Worm (Caenorhabditis elegans) whole organism, L3 larva: Measurements from ENCODE around the gene sre-15.

ENCODE experiments used
- ceh-16 ChIP-seq: sonication (generic microtip); optimal IDR thresholded peaks from 2 replicates; lab custom pipeline; 2017; ENCODE audit warnings: missing biosample characterization, missing genetic modification characterization
- ceh-82 ChIP-seq: fragments of 150-350 bp; optimal IDR thresholded peaks from 2 replicates; lab custom pipeline; 2014; ENCODE audit warnings: missing biosample characterization, missing genetic modification characterization
- daf-12 ChIP-seq: fragments of 150-350 bp; optimal IDR thresholded peaks from 2 replicates; lab custom pipeline; 2014; ENCODE audit warnings: missing biosample characterization, missing genetic modification reagents, missing genetic modification characterization
- egl-27 ChIP-seq: sonication (generic microtip); optimal IDR thresholded peaks from 4 replicates; lab custom pipeline; 2017; ENCODE audit warnings: missing biosample characterization, missing genetic modification reagents, missing genetic modification characterization
- elt-1 ChIP-seq: fragments of 150-350 bp; optimal IDR thresholded peaks from 2 replicates; lab custom pipeline; 2014; ENCODE audit warnings: missing biosample characterization, missing genetic modification characterization
- elt-2 ChIP-seq: sonication (generic microtip); optimal IDR thresholded peaks from 2 replicates; lab custom pipeline; 2016; ENCODE audit warnings: missing genetic modification reagents, mild to moderate bottlenecking, missing genetic modification characterization, missing compliant biosample characterization
- eor-1 ChIP-seq, 2 experiments: fragments of 150-350 bp; optimal IDR thresholded peaks; 2 replicates each; lab custom pipeline; 2014 to 2018; ENCODE audit warnings: missing biosample characterization in 2 of 2, missing genetic modification characterization in 2 of 2
- fkh-2 ChIP-seq: fragments of 150-350 bp; optimal IDR thresholded peaks from 2 replicates; lab custom pipeline; 2014; ENCODE audit warnings: missing biosample characterization, missing genetic modification reagents, missing genetic modification characterization
- fos-1 ChIP-seq: fragments of 150-350 bp; optimal IDR thresholded peaks from 2 replicates; lab custom pipeline; 2014; ENCODE audit warnings: missing biosample characterization, missing genetic modification characterization
- hmg-11 ChIP-seq: sonication (generic microtip); optimal IDR thresholded peaks from 2 replicates; lab custom pipeline; 2016; ENCODE audit warnings: missing genetic modification characterization, missing compliant biosample characterization
- jun-1 ChIP-seq: fragments of 150-350 bp; optimal IDR thresholded peaks from 2 replicates; lab custom pipeline; 2014; ENCODE audit warnings: missing biosample characterization, missing genetic modification reagents, missing genetic modification characterization
- lin-15B ChIP-seq: fragments of 150-350 bp; optimal IDR thresholded peaks from 2 replicates; lab custom pipeline; 2014; ENCODE audit warnings: missing biosample characterization, missing genetic modification characterization
- mdl-1 ChIP-seq: fragments of 150-350 bp; optimal IDR thresholded peaks from 2 replicates; lab custom pipeline; 2014; ENCODE audit warnings: missing biosample characterization, missing genetic modification characterization
- mml-1 ChIP-seq: fragments of 150-350 bp; sonication (generic microtip); optimal IDR thresholded peaks from 3 replicates; lab custom pipeline; 2014; ENCODE audit warnings: missing biosample characterization, missing genetic modification characterization
- nfya-1 ChIP-seq: sonication (generic microtip); optimal IDR thresholded peaks from 2 replicates; lab custom pipeline; 2017; ENCODE audit warnings: missing genetic modification characterization, mild to moderate bottlenecking, missing compliant biosample characterization, antibody characterized with exemption, moderate library complexity; ENCODE audit not compliant: insufficient read depth
- nhr-12 ChIP-seq: fragments of 150-350 bp; optimal IDR thresholded peaks from 2 replicates; lab custom pipeline; 2014; ENCODE audit warnings: missing biosample characterization, missing genetic modification characterization
- nhr-23 ChIP-seq: fragments of 150-350 bp; optimal IDR thresholded peaks from 2 replicates; lab custom pipeline; 2014; ENCODE audit warnings: missing biosample characterization, missing genetic modification reagents, missing genetic modification characterization
- nhr-237 ChIP-seq: fragments of 150-350 bp; optimal IDR thresholded peaks from 2 replicates; lab custom pipeline; 2014; ENCODE audit warnings: missing biosample characterization, missing genetic modification characterization
- nhr-28 ChIP-seq: fragments of 150-350 bp; optimal IDR thresholded peaks from 2 replicates; lab custom pipeline; 2014; ENCODE audit warnings: missing biosample characterization, missing genetic modification characterization
- nhr-43 ChIP-seq: sonication (generic microtip); optimal IDR thresholded peaks from 2 replicates; lab custom pipeline; 2016; ENCODE audit warnings: mild to moderate bottlenecking, missing genetic modification characterization, missing compliant biosample characterization; ENCODE audit not compliant: poor library complexity, severe bottlenecking
- nhr-67 ChIP-seq: fragments of 150-350 bp; optimal IDR thresholded peaks from 2 replicates; lab custom pipeline; 2014; ENCODE audit warnings: missing biosample characterization, missing genetic modification characterization
- nhr-76 ChIP-seq: fragments of 150-350 bp; sonication (generic microtip); optimal IDR thresholded peaks from 5 replicates; lab custom pipeline; 2014; ENCODE audit warnings: missing biosample characterization, missing genetic modification characterization
- pha-4 ChIP-seq: fragments of 150-350 bp; optimal IDR thresholded peaks from 2 replicates; lab custom pipeline; 2014; ENCODE audit warnings: missing biosample characterization, missing genetic modification reagents, missing genetic modification characterization
- pqm-1 ChIP-seq: fragments of 150-350 bp; optimal IDR thresholded peaks from 2 replicates; lab custom pipeline; 2017; ENCODE audit warnings: missing biosample characterization, missing genetic modification characterization, inconsistent platforms
- skn-1 ChIP-seq: fragments of 150-350 bp; optimal IDR thresholded peaks from 2 replicates; lab custom pipeline; 2014; ENCODE audit warnings: missing biosample characterization, missing genetic modification characterization
- snpc-4 ChIP-seq: fragments of 150-350 bp; optimal IDR thresholded peaks from 2 replicates; lab custom pipeline; 2014; ENCODE audit warnings: missing biosample characterization, missing genetic modification characterization
- tbx-2 ChIP-seq: sonication (generic microtip); optimal IDR thresholded peaks from 2 replicates; lab custom pipeline; 2016; ENCODE audit warnings: mild to moderate bottlenecking, missing genetic modification characterization, missing compliant biosample characterization
- unc-39 ChIP-seq: sonication (generic microtip); optimal IDR thresholded peaks from 4 replicates; lab custom pipeline; 2017; ENCODE audit warnings: missing biosample characterization, missing genetic modification characterization
- unc-62 ChIP-seq: fragments of 150-350 bp; sonication (generic microtip); optimal IDR thresholded peaks from 4 replicates; lab custom pipeline; 2014; ENCODE audit warnings: missing biosample characterization, missing genetic modification reagents, missing genetic modification characterization

The sre-15 gene

DNA sequence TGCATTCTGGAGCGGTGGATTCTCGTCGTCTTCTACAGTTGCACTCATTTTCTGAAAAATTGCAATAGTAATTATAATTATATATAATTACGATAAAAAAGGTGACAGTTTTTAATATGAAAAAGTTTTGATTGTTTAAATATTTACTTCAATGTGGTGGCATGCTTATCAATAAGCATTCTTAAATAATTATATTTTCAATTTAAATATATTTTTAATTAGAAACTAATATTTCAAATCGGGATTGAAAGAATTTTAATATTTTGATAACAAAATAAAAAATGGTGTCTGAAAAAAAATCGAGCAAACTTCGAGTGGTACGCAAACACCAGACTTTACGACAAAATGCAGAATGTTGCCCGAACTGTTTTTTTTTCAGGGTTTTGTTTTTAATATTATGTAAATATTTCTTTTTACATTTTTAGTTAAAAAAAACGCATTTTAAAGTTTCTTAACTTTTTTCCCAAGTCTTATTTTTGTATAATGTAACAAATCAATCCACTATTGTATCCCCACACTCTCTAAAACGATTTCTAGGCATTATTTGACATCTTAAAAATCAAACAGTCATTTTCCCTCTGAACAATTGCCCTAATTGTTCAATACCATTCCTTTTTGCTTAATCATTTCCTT is 37.7 kb upstream of the sre-15 start, which contains the start of the genes C42C1.12 and C42C1.19:
C42C1.12 (minus strand) TSS at position 51 of the 633 bp plus-strand sequence.
C42C1.19 (plus strand) TSS at position 583 of the 633 bp plus-strand sequence.
- TF ChIP-seq snpc-4 (tag; lab: Kevin White, UChicago) (no peak), fkh-2 (tag; lab: Kevin White, UChicago) (no peak), lin-15B (tag; lab: Kevin White, UChicago) (peak; percentile 33), hmg-11 (peak; percentile 57), fos-1 (tag; lab: Kevin White, UChicago) (no peak), mml-1 (tag; lab: Kevin White, UChicago) (no peak), mdl-1 (tag; lab: Kevin White, UChicago) (no peak), skn-1 (no peak), nhr-28 (no peak), unc-62 (GFP tag; lab: Kevin White, UChicago) (no peak), pha-4 (tag; lab: Kevin White, UChicago) (peak; percentile 49), elt-2 (tag; lab: Kevin White, UChicago) (peak; percentile 14), unc-39 (tag; lab: Kevin White, UChicago) (no peak), nhr-43 (tag; lab: Kevin White, UChicago) (no peak), pqm-1 (no peak), nhr-237 (tag; lab: Kevin White, UChicago) (no peak), ceh-16 (tag; lab: Kevin White, UChicago) (no peak)

DNA sequence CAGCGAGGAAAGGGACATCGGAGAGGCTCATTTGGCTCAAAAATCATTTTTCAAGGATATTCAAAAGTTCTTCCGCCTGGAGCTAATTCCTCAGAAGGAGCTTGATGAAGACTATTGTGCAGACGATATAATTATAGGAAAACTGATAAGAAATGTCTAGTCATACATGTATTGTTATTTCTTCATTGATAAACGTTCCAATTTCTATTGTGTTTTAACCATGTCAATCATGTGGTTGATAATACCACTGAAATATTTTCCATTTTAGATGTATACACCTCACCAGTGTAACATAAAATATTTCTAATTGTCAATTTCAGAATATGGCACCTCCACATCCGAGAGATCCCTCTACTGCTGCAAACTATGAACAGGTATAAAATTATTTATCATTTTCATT is 34.7 kb upstream of the sre-15 start, which contains the start of gene ltah-1.1:
ltah-1.1 (plus strand) TSS at position 283 of the 400 bp plus-strand sequence.
- TF ChIP-seq pha-4 (tag; lab: Kevin White, UChicago): no peak
- TF ChIP-seq mml-1 (tag; lab: Kevin White, UChicago): no peak
- TF ChIP-seq elt-2 (tag; lab: Kevin White, UChicago): peak; percentile 54

DNA sequence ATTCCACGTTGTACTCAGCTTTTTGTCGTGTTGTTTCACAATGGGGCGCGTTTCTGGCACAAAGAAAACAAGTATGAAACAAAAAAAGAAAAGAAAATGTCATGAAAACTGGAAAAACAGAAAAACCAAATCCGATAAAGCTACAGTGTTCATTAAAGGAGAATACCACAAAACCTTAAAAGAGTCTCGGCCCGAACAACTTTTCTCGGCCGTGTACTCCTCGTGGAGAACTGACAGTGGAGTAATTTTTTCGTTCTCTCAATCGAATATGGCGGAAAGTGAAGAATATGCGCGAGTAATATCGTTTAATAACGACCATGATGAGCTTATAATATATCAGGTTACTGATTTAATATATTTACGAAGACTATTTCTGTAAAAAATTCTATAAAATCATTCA is 33.9 kb upstream of the sre-15 start, which contains the start of the genes tag-335 and vkmt-1:
tag-335 (minus strand) TSS at position 88 of the 400 bp plus-strand sequence.
vkmt-1 (plus strand) TSS at position 219 of the 400 bp plus-strand sequence.
- peak; percentile 35 for TF ChIP-seq nfya-1
- TF ChIP-seq unc-39 (tag; lab: Kevin White, UChicago): no peak
- peak; percentile 1 for TF ChIP-seq nhr-23 (tag; lab: Kevin White, UChicago)
- no peak for TF ChIP-seq fos-1 (tag; lab: Kevin White, UChicago)
- no peak for TF ChIP-seq egl-27 (tag; lab: Kevin White, UChicago)
- TF ChIP-seq elt-1 (tag; lab: Kevin White, UChicago): no peak
- TF ChIP-seq lin-15B (tag; lab: Kevin White, UChicago): peak; percentile 44
- TF ChIP-seq nhr-43 (tag; lab: Kevin White, UChicago): peak; percentile 28
- TF ChIP-seq nhr-237 (tag; lab: Kevin White, UChicago): no peak
- no peak for TF ChIP-seq ceh-82
- TF ChIP-seq, all 47 proteins: peak for 4

DNA sequence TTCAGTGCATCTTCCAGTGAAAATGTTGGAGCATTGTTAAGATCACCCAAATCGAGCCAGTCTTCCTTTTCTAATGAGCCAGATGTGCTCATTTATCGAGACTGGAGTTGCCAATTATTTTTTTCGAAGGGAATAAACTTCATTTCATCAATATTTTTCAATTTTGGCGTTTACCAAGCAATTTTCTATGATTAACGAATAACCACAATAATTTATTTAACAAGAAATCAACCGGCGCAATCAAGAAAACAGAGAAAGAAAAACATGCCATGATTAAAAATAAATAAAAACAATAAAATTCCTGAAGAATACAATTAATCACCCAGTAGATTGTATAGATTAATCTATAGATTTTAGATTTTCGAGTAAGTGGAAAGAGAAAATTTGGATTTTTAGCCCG is 31.3 kb upstream of the sre-15 start, which contains the start of gene vps-8:
vps-8 (minus strand) TSS at position 101 of the 400 bp plus-strand sequence.
- TF ChIP-seq nhr-76 (tag; lab: Kevin White, UChicago): no peak
- no peak for TF ChIP-seq pha-4 (tag; lab: Kevin White, UChicago)

DNA sequence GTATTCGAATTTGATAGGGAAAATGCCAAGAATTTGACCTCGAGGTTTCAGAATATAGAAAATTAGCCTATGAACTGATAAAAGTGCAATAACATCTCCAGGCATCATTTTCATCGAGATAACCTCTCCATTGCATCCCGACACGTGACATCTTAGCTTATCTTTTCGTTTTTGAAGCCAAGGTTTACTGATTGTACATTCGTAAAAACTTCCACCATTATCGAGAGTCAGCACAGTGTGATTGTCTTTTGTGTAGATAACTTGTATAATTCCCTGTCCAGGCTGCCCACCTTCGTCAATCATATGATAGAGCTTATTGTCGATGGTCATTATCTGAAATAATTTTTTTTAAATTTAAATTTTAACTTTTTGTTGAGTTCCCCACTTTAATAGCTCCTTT is 29.8 kb upstream of the sre-15 start:
- TF ChIP-seq nhr-12 (tag; lab: Kevin White, UChicago) (no peak), elt-2 (tag; lab: Kevin White, UChicago) (peak; percentile 73), fkh-2 (tag; lab: Kevin White, UChicago) (no peak), pqm-1 (peak; percentile 37)

ce11 chrIV:12270392-12270791 is 25.8 kb upstream of the sre-15 start, which contains the start of gene C42C1.3:
Gene C42C1.3, minus strand, starts transcription at chrIV:12270492.
- TF ChIP-seq jun-1 (tag; lab: Kevin White, UChicago) (no peak), snpc-4 (tag; lab: Kevin White, UChicago) (no peak), nhr-67 (tag; lab: Kevin White, UChicago) (no peak), daf-12 (tag; lab: Kevin White, UChicago) (no peak), eor-1 (tag; optimal IDR thresholded peaks at IDR 0.05; lab: Kevin White, UChicago) (no peak), hmg-11 (no peak), unc-39 (tag; lab: Kevin White, UChicago) (no peak), tbx-2 (tag; lab: Kevin White, UChicago) (no peak), mml-1 (tag; lab: Kevin White, UChicago) (no peak), pha-4 (tag; lab: Kevin White, UChicago) (no peak)
